Comparison of ENCODE assay signal across 6 fruit fly cellular contexts in the genomic region with DNA sequence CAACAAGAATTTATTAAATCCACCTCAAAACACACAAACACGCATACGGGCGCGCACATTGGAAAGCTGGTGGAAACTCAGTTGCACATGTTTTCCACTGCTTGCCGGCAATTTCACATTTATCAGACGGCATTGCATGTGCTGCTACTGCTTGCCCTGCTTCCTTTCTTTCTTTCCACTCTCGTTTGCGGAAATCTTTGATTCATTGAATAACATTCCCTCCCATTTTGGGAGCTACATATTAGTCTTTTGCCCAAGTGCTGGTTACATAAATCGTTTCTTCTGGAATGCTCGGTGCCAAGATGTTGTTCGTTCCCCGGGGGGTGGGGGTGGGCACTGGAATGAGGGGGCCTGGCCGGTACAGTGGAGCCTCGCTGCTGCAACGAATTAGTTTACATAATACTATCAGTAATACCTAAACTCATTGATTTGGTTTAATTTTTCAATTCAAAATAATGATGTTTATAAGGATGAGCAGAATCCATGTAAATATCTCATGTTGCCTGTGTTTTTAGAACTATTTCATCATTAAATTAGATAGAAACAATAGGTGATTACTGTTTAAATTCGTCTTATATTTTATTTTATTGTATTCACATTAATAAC.
A peak's percentile ranks its signal among the peaks of the same experiment; 100 is the strongest.
TF ChIP-seq lines count a peak whose summit lies in the region.

No protein-coding gene starts in this region.

- TF ChIP-seq CTCF in S2 (optimal IDR thresholded peaks at IDR 0.05; lab: Kevin White, UChicago): peak; percentile 40 to 49
- no peak for TF ChIP-seq CTCF in whole organism, embryonic (GFP tag; optimal IDR thresholded peaks at IDR 0.05; lab: Kevin White, UChicago)

TF ChIP-seq in whole organism, adult, 20 proteins besides CTCF, POLR2A, EP300 and RAD21 (continues in another document):
- TF ChIP-seq CG5204 (GFP tag; optimal IDR thresholded peaks at IDR 0.05; lab: Kevin White, UChicago) (no peak), ovo (GFP tag; optimal IDR thresholded peaks at IDR 0.05; lab: Kevin White, UChicago) (no peak), pad (GFP tag; optimal IDR thresholded peaks at IDR 0.05; lab: Kevin White, UChicago) (peak; percentile 2), Hr96 (GFP tag; optimal IDR thresholded peaks at IDR 0.05; lab: Kevin White, UChicago) (no peak), CG33017 (tag; optimal IDR thresholded peaks at IDR 0.05; lab: Kevin White, UChicago) (peak; percentile 22), Clk (GFP tag; optimal IDR thresholded peaks at IDR 0.05; lab: Kevin White, UChicago) (no peak), cnc (optimal IDR thresholded peaks at IDR 0.05; lab: Kevin White, UChicago) (no peak), CG7101 (tag; optimal IDR thresholded peaks at IDR 0.05; lab: Kevin White, UChicago) (peak; percentile 2), CG7045 (GFP tag; optimal IDR thresholded peaks at IDR 0.05; lab: Kevin White, UChicago) (no peak), cic (GFP tag; optimal IDR thresholded peaks at IDR 0.05; lab: Kevin White, UChicago) (no peak), kay (GFP tag; lab: Kevin White, UChicago; ENCODE audit: borderline replicate concordance) (no peak), CG12768 (GFP tag; optimal IDR thresholded peaks at IDR 0.05; lab: Kevin White, UChicago) (no peak), bab1 (GFP tag; optimal IDR thresholded peaks at IDR 0.05; lab: Kevin White, UChicago) (no peak), CG1620 (GFP tag; optimal IDR thresholded peaks at IDR 0.05; lab: Kevin White, UChicago) (no peak), toe (GFP tag; optimal IDR thresholded peaks at IDR 0.05; lab: Kevin White, UChicago) (no peak), CG14711 (tag; optimal IDR thresholded peaks at IDR 0.05; lab: Kevin White, UChicago) (peak; percentile 36), tj (GFP tag; optimal IDR thresholded peaks at IDR 0.05; lab: Kevin White, UChicago) (no peak)

TF ChIP-seq in whole organism, embryonic, 481 proteins besides CTCF, POLR2A, EP300 and RAD21 (continues in another document):
- TF ChIP-seq CG32532 (GFP tag; IDR thresholded peaks at IDR 0.05; lab: Robert Waterston, UW) (peak; percentile 53; the same call in 1 of the 2 replicates), insv (GFP tag; optimal IDR thresholded peaks at IDR 0.05; lab: Kevin White, UChicago) (peak in 1 of 2 experiments; percentile 89), bcd (GFP tag; optimal IDR thresholded peaks at IDR 0.05; lab: Kevin White, UChicago) (no peak), CG17328 (GFP tag; IDR thresholded peaks at IDR 0.05; lab: Robert Waterston, UW) (0 out of 2 replicates have a peak, but pooled peaks have one; percentile 12), Oaz (GFP tag; IDR thresholded peaks at IDR 0.05; lab: Robert Waterston, UW) (no peak), CG13424 (tag; optimal IDR thresholded peaks at IDR 0.05; lab: Kevin White, UChicago) (peak; percentile 25), sisA (GFP tag; IDR thresholded peaks at IDR 0.05; lab: Robert Waterston, UW) (0 out of 2 replicates have a peak, but pooled peaks have one; percentile 20), prd (optimal IDR thresholded peaks at IDR 0.05; lab: Kevin White, UChicago) (no peak), prd (GFP tag; IDR thresholded peaks at IDR 0.05; lab: Robert Waterston, UW) (peak; percentile 36; the same call in 1 of the 3 replicates), E2f1 (GFP tag; IDR thresholded peaks at IDR 0.05; lab: Robert Waterston, UW) (no peak), CG15479 (GFP tag; optimal IDR thresholded peaks at IDR 0.05; lab: Kevin White, UChicago) (peak; percentile 82), CG33213 (GFP tag; optimal IDR thresholded peaks at IDR 0.05; lab: Kevin White, UChicago) (no peak), CG4282 (GFP tag; optimal IDR thresholded peaks at IDR 0.05; lab: Kevin White, UChicago) (no peak), CG17359 (tag; optimal IDR thresholded peaks at IDR 0.05; lab: Kevin White, UChicago) (peak; percentile 15), ato (GFP tag; IDR thresholded peaks at IDR 0.05; lab: Robert Waterston, UW; ENCODE audit: partially characterized antibody) (no peak), CG34422 (GFP tag; IDR thresholded peaks at IDR 0.05; lab: Robert Waterston, UW) (peak; percentile 74; the same call in 2 of the 3 replicates)

TF ChIP-seq in whole organism, prepupa, 60 proteins besides CTCF, POLR2A, EP300 and RAD21 (continues in another document):
- TF ChIP-seq Blimp-1 (GFP tag; optimal IDR thresholded peaks at IDR 0.05; lab: Kevin White, UChicago) (no peak), CG6276 (GFP tag; optimal IDR thresholded peaks at IDR 0.05; lab: Kevin White, UChicago) (no peak), acj6 (GFP tag; optimal IDR thresholded peaks at IDR 0.05; lab: Kevin White, UChicago) (no peak), CG10631 (GFP tag; optimal IDR thresholded peaks at IDR 0.05; lab: Kevin White, UChicago) (no peak), CG3032 (tag; optimal IDR thresholded peaks at IDR 0.05; lab: Kevin White, UChicago) (peak; percentile 22), CG4318 (GFP tag; optimal IDR thresholded peaks at IDR 0.05; lab: Kevin White, UChicago) (no peak), vri (GFP tag; optimal IDR thresholded peaks at IDR 0.05; lab: Kevin White, UChicago) (peak; percentile 87), svp (GFP tag; lab: Kevin White, UChicago) (no peak), Ets21C (GFP tag; optimal IDR thresholded peaks at IDR 0.05; lab: Kevin White, UChicago) (no peak), CG10669 (GFP tag; optimal IDR thresholded peaks at IDR 0.05; lab: Kevin White, UChicago) (no peak), CG8632 (GFP tag; optimal IDR thresholded peaks at IDR 0.05; lab: Kevin White, UChicago) (no peak), CG3919 (GFP tag; optimal IDR thresholded peaks at IDR 0.05; lab: Kevin White, UChicago) (no peak), Gug (GFP tag; IDR thresholded peaks at IDR 0.05; lab: Robert Waterston, UW) (0 out of 2 replicates have a peak, but pooled peaks have one; percentile 18), dac (GFP tag; optimal IDR thresholded peaks at IDR 0.05; lab: Kevin White, UChicago) (no peak), Met (GFP tag; optimal IDR thresholded peaks at IDR 0.05; lab: Kevin White, UChicago) (no peak), salr (GFP tag; optimal IDR thresholded peaks at IDR 0.05; lab: Kevin White, UChicago) (no peak), Eip75B (GFP tag; optimal IDR thresholded peaks at IDR 0.05; lab: Kevin White, UChicago) (no peak), CG6792 (GFP tag; optimal IDR thresholded peaks at IDR 0.05; lab: Kevin White, UChicago) (no peak)

TF ChIP-seq in whole organism, pupa, 21 proteins besides CTCF, POLR2A, EP300 and RAD21 (continues in another document):
- TF ChIP-seq Ets98B (GFP tag; IDR thresholded peaks at IDR 0.05; lab: Robert Waterston, UW): no peak; the same call in 1 of the 2 replicates
- TF ChIP-seq CG10348 (GFP tag; IDR thresholded peaks at IDR 0.05; lab: Robert Waterston, UW): no peak
- TF ChIP-seq CG4496 (GFP tag; IDR thresholded peaks at IDR 0.05; lab: Robert Waterston, UW): peak; percentile 52; the same call in 1 of the 3 replicates
- TF ChIP-seq Pif1B (GFP tag; optimal IDR thresholded peaks at IDR 0.05; lab: Kevin White, UChicago): no peak
- TF ChIP-seq CG34367 (tag; optimal IDR thresholded peaks at IDR 0.05; lab: Kevin White, UChicago): no peak
- no peak for TF ChIP-seq Pif1A (GFP tag; optimal IDR thresholded peaks at IDR 0.05; lab: Kevin White, UChicago)
- TF ChIP-seq CG17806 (tag; optimal IDR thresholded peaks at IDR 0.05; lab: Kevin White, UChicago): no peak
- TF ChIP-seq fd96Ca (GFP tag; IDR thresholded peaks at IDR 0.05; lab: Robert Waterston, UW): 0 out of 3 replicates have a peak, but pooled peaks have one; percentile 31
- TF ChIP-seq EcR (GFP tag; optimal IDR thresholded peaks at IDR 0.05; lab: Kevin White, UChicago): no peak
- TF ChIP-seq CG15710 (tag; optimal IDR thresholded peaks at IDR 0.05; lab: Kevin White, UChicago): peak; percentile 20
- TF ChIP-seq rn (GFP tag; IDR thresholded peaks at IDR 0.05; lab: Robert Waterston, UW): no peak
- TF ChIP-seq CG14655 (GFP tag; optimal IDR thresholded peaks at IDR 0.05; lab: Kevin White, UChicago): no peak
- no peak for TF ChIP-seq D1 (tag; optimal IDR thresholded peaks at IDR 0.05; lab: Kevin White, UChicago)
- no peak for TF ChIP-seq CG13204 (GFP tag; optimal IDR thresholded peaks at IDR 0.05; lab: Kevin White, UChicago)
- TF ChIP-seq CG9948 (tag; optimal IDR thresholded peaks at IDR 0.05; lab: Kevin White, UChicago): peak; percentile 22
- no peak for TF ChIP-seq gl (tag; optimal IDR thresholded peaks at IDR 0.05; lab: Kevin White, UChicago)
- no peak for TF ChIP-seq CG12605 (GFP tag; IDR thresholded peaks at IDR 0.05; lab: Robert Waterston, UW)
- TF ChIP-seq Snoo (tag; optimal IDR thresholded peaks at IDR 0.05; lab: Kevin White, UChicago): no peak
- peak; percentile 47; the same call in 1 of the 2 replicates for TF ChIP-seq CG32121 (GFP tag; IDR thresholded peaks at IDR 0.05; lab: Robert Waterston, UW)

TF ChIP-seq in whole organism, wandering third instar larva, 38 proteins besides CTCF, POLR2A, EP300 and RAD21:
- peak; percentile 24 for TF ChIP-seq HLH106 (tag; optimal IDR thresholded peaks at IDR 0.05; lab: Kevin White, UChicago)
- TF ChIP-seq N (GFP tag; optimal IDR thresholded peaks at IDR 0.05; lab: Kevin White, UChicago): peak; percentile 35
- TF ChIP-seq Hr83 (GFP tag; optimal IDR thresholded peaks at IDR 0.05; lab: Kevin White, UChicago; ENCODE audit: poor library complexity, severe bottlenecking): no peak
